Fruit fly (Drosophila melanogaster) whole organism, prepupa: ENCODE measurements around the gene tank.

Experiments used
- Blimp-1 ChIP-seq: fragments of 200-800 bp; sonication (Bioruptor generic); optimal IDR thresholded peaks from 3 replicates; lab custom pipeline; 2017; ENCODE audit warnings: missing biosample characterization, missing genetic modification characterization, mild to moderate bottlenecking, moderate library complexity, missing genetic modification reagents
- CG10669 ChIP-seq: fragments of 200-800 bp; sonication (Bioruptor generic); optimal IDR thresholded peaks from 3 replicates; lab custom pipeline; 2018; ENCODE audit warnings: missing biosample characterization, mild to moderate bottlenecking, missing genetic modification characterization, moderate library complexity
- CG11762 ChIP-seq: fragments of 200-800 bp; sonication (Bioruptor generic); optimal IDR thresholded peaks from 3 replicates; lab custom pipeline; 2016; ENCODE audit warnings: missing biosample characterization, missing genetic modification characterization; ENCODE audit not compliant: insufficient read depth
- CG11902 ChIP-seq: fragments of 200-800 bp; sonication (Bioruptor generic); optimal IDR thresholded peaks from 3 replicates; lab custom pipeline; 2016; ENCODE audit warnings: missing biosample characterization, missing genetic modification characterization
- CG15336 ChIP-seq: fragments of 200-800 bp; sonication (Bioruptor generic); IDR thresholded peaks from 2 replicates; pipeline ENCODE4 v1.3.6; 2022; ENCODE audit warnings: missing biosample characterization, missing genetic modification characterization
- CG1621 ChIP-seq: fragments of 200-800 bp; sonication (Bioruptor generic); optimal IDR thresholded peaks from 3 replicates; lab custom pipeline; 2018; ENCODE audit warnings: missing biosample characterization, mild to moderate bottlenecking, missing genetic modification characterization
- CG16779 ChIP-seq: fragments of 200-800 bp; sonication (Bioruptor generic); optimal IDR thresholded peaks from 3 replicates; lab custom pipeline; 2017; ENCODE audit warnings: missing biosample characterization, mild to moderate bottlenecking, missing genetic modification characterization
- CG3032 ChIP-seq: fragments of 200-800 bp; optimal IDR thresholded peaks from 2 replicates; lab custom pipeline; 2019; ENCODE audit warnings: missing biosample characterization, mild to moderate bottlenecking, missing genetic modification characterization, moderate library complexity
- CG31627 ChIP-seq: fragments of 200-800 bp; sonication (Bioruptor generic); optimal IDR thresholded peaks from 3 replicates; lab custom pipeline; 2016; ENCODE audit warnings: missing biosample characterization, missing genetic modification characterization
- CG32006 ChIP-seq: fragments of 200-800 bp; sonication (Bioruptor generic); optimal IDR thresholded peaks from 3 replicates; lab custom pipeline; 2017; ENCODE audit warnings: missing biosample characterization, mild to moderate bottlenecking, missing genetic modification characterization
- CG34406 ChIP-seq: fragments of 200-800 bp; sonication (Bioruptor generic); optimal IDR thresholded peaks from 3 replicates; lab custom pipeline; 2016; ENCODE audit warnings: missing biosample characterization, missing genetic modification characterization
- CG4318 ChIP-seq: fragments of 200-800 bp; sonication (Bioruptor generic); optimal IDR thresholded peaks from 3 replicates; lab custom pipeline; 2017; ENCODE audit warnings: missing biosample characterization, mild to moderate bottlenecking, missing genetic modification characterization
- CG6163 ChIP-seq: fragments of 200-800 bp; sonication (Bioruptor generic); IDR thresholded peaks from 3 replicates; pipeline ENCODE4 v1.3.6; 2022; ENCODE audit warnings: missing biosample characterization, missing genetic modification characterization
- CG6792 ChIP-seq: fragments of 200-800 bp; sonication (Bioruptor generic); optimal IDR thresholded peaks from 3 replicates; lab custom pipeline; 2016; ENCODE audit warnings: missing biosample characterization, missing genetic modification characterization
- CG6854 ChIP-seq: fragments of 200-800 bp; sonication (Bioruptor generic); optimal IDR thresholded peaks from 2 replicates; lab custom pipeline; 2017; ENCODE audit warnings: missing biosample characterization, mild to moderate bottlenecking, missing genetic modification characterization
- CG7368 ChIP-seq: fragments of 200-800 bp; sonication (Bioruptor generic); optimal IDR thresholded peaks from 3 replicates; lab custom pipeline; 2016; ENCODE audit warnings: missing biosample characterization, missing genetic modification characterization
- CG8119 ChIP-seq: fragments of 200-800 bp; sonication (Bioruptor generic); IDR thresholded peaks from 3 replicates; pipeline ENCODE4 v1.3.6; 2022; ENCODE audit warnings: missing biosample characterization, missing genetic modification characterization
- CG8319 ChIP-seq: fragments of 200-800 bp; sonication (Bioruptor generic); optimal IDR thresholded peaks from 3 replicates; lab custom pipeline; 2016; ENCODE audit warnings: missing biosample characterization, missing genetic modification characterization
- CG8632 ChIP-seq: fragments of 200-800 bp; sonication (Bioruptor generic); optimal IDR thresholded peaks from 3 replicates; lab custom pipeline; 2016; ENCODE audit warnings: missing biosample characterization, missing genetic modification characterization
- CG9139 ChIP-seq: fragments of 200-800 bp; sonication (Bioruptor generic); optimal IDR thresholded peaks from 3 replicates; lab custom pipeline; 2017; ENCODE audit warnings: missing biosample characterization, mild to moderate bottlenecking, missing genetic modification characterization
- Eip75B ChIP-seq: fragments of 200-800 bp; sonication (Bioruptor generic); optimal IDR thresholded peaks from 3 replicates; lab custom pipeline; 2016; ENCODE audit warnings: missing biosample characterization, missing genetic modification characterization
- Eip78C ChIP-seq: fragments of 200-800 bp; sonication (Bioruptor generic); peaks from one replicate; lab custom pipeline; 2016; ENCODE audit warnings: missing biosample characterization, missing genetic modification characterization
- Ets21C ChIP-seq: fragments of 200-800 bp; sonication (Bioruptor generic); optimal IDR thresholded peaks from 3 replicates; lab custom pipeline; 2016; ENCODE audit warnings: missing biosample characterization, missing genetic modification characterization
- Ets96B ChIP-seq: fragments of 200-800 bp; optimal IDR thresholded peaks from 2 replicates; lab custom pipeline; 2019; ENCODE audit warnings: missing biosample characterization, mild to moderate bottlenecking, missing genetic modification characterization, moderate library complexity
- Hr38 ChIP-seq: sonication (Bioruptor generic); optimal IDR thresholded peaks from 2 replicates; lab custom pipeline; 2016; ENCODE audit warnings: missing biosample characterization, missing genetic modification characterization
- Hr39 ChIP-seq: fragments of 200-800 bp; sonication (Bioruptor generic); optimal IDR thresholded peaks from 2 replicates; lab custom pipeline; 2016; ENCODE audit warnings: missing biosample characterization, missing genetic modification characterization
- Hr4 ChIP-seq: fragments of 200-800 bp; sonication (Bioruptor generic); optimal IDR thresholded peaks from 3 replicates; lab custom pipeline; 2016; ENCODE audit warnings: missing biosample characterization, missing genetic modification characterization
- Met ChIP-seq: fragments of 200-800 bp; sonication (Bioruptor generic); optimal IDR thresholded peaks from 3 replicates; lab custom pipeline; 2016; ENCODE audit warnings: missing biosample characterization, missing genetic modification characterization
- OdsH ChIP-seq: fragments of 200-800 bp; sonication (Bioruptor generic); optimal IDR thresholded peaks from 3 replicates; lab custom pipeline; 2016; ENCODE audit warnings: missing biosample characterization, missing genetic modification characterization
- Smox ChIP-seq: fragments of 200-800 bp; sonication (Bioruptor generic); optimal IDR thresholded peaks from 3 replicates; lab custom pipeline; 2016; ENCODE audit warnings: missing biosample characterization, missing genetic modification characterization
- Sox102F ChIP-seq: fragments of 200-800 bp; sonication (Bioruptor generic); optimal IDR thresholded peaks from 2 replicates; lab custom pipeline; 2016; ENCODE audit warnings: missing biosample characterization, mild to moderate bottlenecking, missing genetic modification characterization
- Sox14 ChIP-seq: fragments of 200-800 bp; sonication (Bioruptor generic); optimal IDR thresholded peaks from 3 replicates; lab custom pipeline; 2016; ENCODE audit warnings: missing biosample characterization, missing genetic modification characterization
- Sox15 ChIP-seq: fragments of 200-800 bp; sonication (Bioruptor generic); optimal IDR thresholded peaks from 3 replicates; lab custom pipeline; 2016; ENCODE audit warnings: missing biosample characterization, missing genetic modification characterization
- achi ChIP-seq: fragments of 200-800 bp; sonication (Bioruptor generic); optimal IDR thresholded peaks from 3 replicates; lab custom pipeline; 2016; ENCODE audit warnings: missing biosample characterization, missing genetic modification characterization
- acj6 ChIP-seq: fragments of 200-800 bp; sonication (Bioruptor generic); optimal IDR thresholded peaks from 3 replicates; lab custom pipeline; 2016; ENCODE audit warnings: missing biosample characterization, missing genetic modification characterization
- dac ChIP-seq: fragments of 200-800 bp; sonication (Bioruptor generic); optimal IDR thresholded peaks from 2 replicates; lab custom pipeline; 2017; ENCODE audit warnings: missing biosample characterization, mild to moderate bottlenecking, missing genetic modification characterization
- dsx ChIP-seq: fragments of 200-800 bp; optimal IDR thresholded peaks from 3 replicates; lab custom pipeline; 2019; ENCODE audit warnings: missing biosample characterization, mild to moderate bottlenecking, missing genetic modification characterization, moderate library complexity; ENCODE audit not compliant: poor library complexity, severe bottlenecking
- eg ChIP-seq: fragments of 200-800 bp; sonication (Bioruptor generic); IDR thresholded peaks from 3 replicates; pipeline ENCODE4 v1.3.6; 2022; ENCODE audit warnings: missing biosample characterization, missing genetic modification characterization
- esn ChIP-seq: fragments of 200-800 bp; sonication (Bioruptor generic); optimal IDR thresholded peaks from 2 replicates; lab custom pipeline; 2016; ENCODE audit warnings: missing biosample characterization, mild to moderate bottlenecking, missing genetic modification characterization, moderate library complexity
- fd59A ChIP-seq: fragments of 200-800 bp; sonication (Bioruptor generic); optimal IDR thresholded peaks from 2 replicates; lab custom pipeline; 2017; ENCODE audit warnings: missing biosample characterization, mild to moderate bottlenecking, missing genetic modification characterization, missing genetic modification reagents
- fd85E ChIP-seq: fragments of 200-800 bp; sonication (Bioruptor generic); optimal IDR thresholded peaks from 3 replicates; lab custom pipeline; 2016; ENCODE audit warnings: missing biosample characterization, missing genetic modification characterization
- lz ChIP-seq: fragments of 200-800 bp; sonication (Bioruptor generic); optimal IDR thresholded peaks from 3 replicates; lab custom pipeline; 2016; ENCODE audit warnings: missing biosample characterization, missing genetic modification characterization
- salr ChIP-seq, 2 experiments: fragments of 200-800 bp; sonication (Bioruptor generic); optimal IDR thresholded peaks; 3 replicates each; lab custom pipeline; 2016 to 2018; ENCODE audit warnings: missing biosample characterization in 2 of 2, missing genetic modification characterization in 2 of 2, mild to moderate bottlenecking in 1 of 2
- spab ChIP-seq: fragments of 200-800 bp; sonication (Bioruptor generic); optimal IDR thresholded peaks from 2 replicates; lab custom pipeline; 2017; ENCODE audit warnings: missing biosample characterization, mild to moderate bottlenecking, missing genetic modification characterization, missing genetic modification reagents
- ss ChIP-seq, 2 experiments: fragments of 200-800 bp; sonication (Bioruptor generic); optimal IDR thresholded peaks; 2 replicates in 1 of 2; 3 replicates in 1 of 2; lab custom pipeline; 2017 to 2018; ENCODE audit warnings: mild to moderate bottlenecking in 2 of 2, missing biosample characterization in 2 of 2, missing genetic modification characterization in 2 of 2, moderate library complexity in 1 of 2
- svp ChIP-seq: fragments of 200-800 bp; sonication (Bioruptor generic); peaks from one replicate; lab custom pipeline; 2016; ENCODE audit warnings: missing biosample characterization, missing genetic modification characterization
- topi ChIP-seq: fragments of 200-800 bp; sonication (Bioruptor generic); optimal IDR thresholded peaks from 3 replicates; lab custom pipeline; 2016; ENCODE audit warnings: missing biosample characterization, missing genetic modification characterization

The tank gene

dm6 chr2L:4854822-4855221 lies 17.0 kb upstream of the tank start:
- TF ChIP-seq Eip78C, result no peak
- no peak for TF ChIP-seq CG32006
- no peak for TF ChIP-seq acj6 (GFP tag; lab: Kevin White, UChicago)
- no peak for TF ChIP-seq salr (GFP tag; optimal IDR thresholded peaks at IDR 0.05; lab: Kevin White, UChicago)
- TF ChIP-seq CG1621 (tag; lab: Kevin White, UChicago), result no peak
- no peak for TF ChIP-seq Hr38 (GFP tag; lab: Kevin White, UChicago)
- TF ChIP-seq eg, result no peak
- TF ChIP-seq, all 60 proteins: peak for 0

DNA sequence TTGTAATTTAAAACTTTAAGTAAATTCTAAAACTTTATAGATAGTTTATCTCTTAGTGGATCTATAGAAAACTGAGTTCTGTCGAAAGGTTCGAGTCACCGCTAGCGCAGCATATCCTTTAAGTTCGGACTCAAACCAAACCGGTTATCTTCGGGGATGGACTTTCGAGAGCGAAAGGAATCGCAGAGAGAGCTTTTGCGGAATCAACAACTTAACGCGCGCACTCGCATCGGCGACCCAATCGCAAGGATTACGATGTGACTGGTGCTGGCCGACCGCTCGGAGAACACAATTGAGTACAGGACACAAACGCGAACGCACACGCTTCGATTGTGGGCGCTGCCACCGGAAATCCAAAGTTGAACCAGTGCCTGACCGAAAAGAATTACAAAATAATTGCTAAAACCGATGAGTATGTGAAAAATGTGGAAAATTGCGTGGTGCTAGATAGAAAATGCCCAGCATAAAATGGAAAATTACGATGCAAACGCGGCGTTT lies 14.9 kb upstream of the tank start, which contains the start of gene smog:
smog (plus strand) TSS at position 260 of the 498 bp plus-strand sequence.
- TF ChIP-seq achi (GFP tag; lab: Kevin White, UChicago), result no peak
- TF ChIP-seq esn, result no peak
- TF ChIP-seq ss (GFP tag; optimal IDR thresholded peaks at IDR 0.05; lab: Kevin White, UChicago), result no peak
- no peak for TF ChIP-seq CG31627 (GFP tag; lab: Kevin White, UChicago)

- TF ChIP-seq Blimp-1 (GFP tag; lab: Kevin White, UChicago) (peak; percentile 79), CG11762 (GFP tag; lab: Kevin White, UChicago) (peak; percentile 92), CG11902 (peak; percentile 91), Sox15 (peak; percentile 89), CG15336 (GFP tag; lab: Robert Waterston, UW) (peak; percentile 92), CG8632 (peak; percentile 89), CG34406 (GFP tag; lab: Kevin White, UChicago) (peak; percentile 90), ss (GFP tag; optimal IDR thresholded peaks at IDR 0.05; lab: Kevin White, UChicago) (no peak), spab (GFP tag; lab: Kevin White, UChicago) (peak; percentile 81), lz (GFP tag; lab: Kevin White, UChicago) (peak; percentile 91), eg (peak; percentile 97), dsx (GFP tag; lab: Kevin White, UChicago) (peak; percentile 85), CG31627 (GFP tag; lab: Kevin White, UChicago) (peak; percentile 89), CG9139 (GFP tag; lab: Kevin White, UChicago) (no peak), fd85E (GFP tag; lab: Kevin White, UChicago) (peak; percentile 68), CG4318 (no peak), CG8119 (peak; percentile 95), dac (GFP tag; lab: Kevin White, UChicago) (peak; percentile 87), salr (GFP tag; optimal IDR thresholded peaks at IDR 0.05; lab: Kevin White, UChicago) (peak; percentile 83 to 87), CG6163 (GFP tag; lab: Robert Waterston, UW) (peak; percentile 94), Eip75B (peak; percentile 87), CG3032 (peak; percentile 96), CG7368 (peak; percentile 91), Eip78C (peak; percentile 94), CG6792 (peak; percentile 90), Hr39 (GFP tag; lab: Kevin White, UChicago) (peak; percentile 90), svp (GFP tag; lab: Kevin White, UChicago) (no peak), Sox102F (GFP tag; lab: Kevin White, UChicago) (peak; percentile 88), CG10669 (GFP tag; lab: Kevin White, UChicago) (peak; percentile 98), topi (GFP tag; lab: Kevin White, UChicago) (peak; percentile 87), achi (GFP tag; lab: Kevin White, UChicago) (peak; percentile 92), OdsH (GFP tag; lab: Kevin White, UChicago) (peak; percentile 97), Sox14 (GFP tag; lab: Kevin White, UChicago) (peak; percentile 86), Smox (GFP tag; lab: Kevin White, UChicago) (peak; percentile 85), fd59A (GFP tag; lab: Kevin White, UChicago) (peak; percentile 70), Met (peak; percentile 90), CG8319 (GFP tag; lab: Kevin White, UChicago) (peak; percentile 90), Ets21C (GFP tag; lab: Kevin White, UChicago) (peak; percentile 82), Ets96B (tag; lab: Kevin White, UChicago) (peak; percentile 91), CG16779 (tag; lab: Kevin White, UChicago) (no peak), CG6854 (GFP tag; lab: Kevin White, UChicago) (peak; percentile 58), Hr4 (peak; percentile 89)
These were observed 12.6 kb upstream of the tank start, which contains the start of the genes mRpS2 and Mon1 for dm6 chr2L:4850356-4850755. TSS of gene mRpS2 (minus strand) at chr2L:4850419. TSS of gene Mon1 (plus strand) at chr2L:4850641.
